Fruit fly (Drosophila melanogaster) whole organism, adult: ENCODE data around the gene Lcp65Aa.

Source experiments
- CG14711 ChIP-seq: fragments of 200-800 bp; sonication (Bioruptor generic); optimal IDR thresholded peaks from 2 replicates; lab custom pipeline; 2018; ENCODE audit warnings: missing biosample characterization, mild to moderate bottlenecking, missing genetic modification characterization, moderate library complexity
- CG1620 ChIP-seq: fragments of 200-800 bp; sonication (Bioruptor generic); optimal IDR thresholded peaks from 2 replicates; lab custom pipeline; 2016; ENCODE audit warnings: missing biosample characterization, missing genetic modification characterization
- CG33017 ChIP-seq: fragments of 200-800 bp; sonication (Bioruptor generic); optimal IDR thresholded peaks from 2 replicates; lab custom pipeline; 2018; ENCODE audit warnings: missing biosample characterization, mild to moderate bottlenecking, missing genetic modification characterization, moderate library complexity
- Clk ChIP-seq: fragments of 200-800 bp; sonication (Bioruptor generic); optimal IDR thresholded peaks from 2 replicates; lab custom pipeline; 2017; ENCODE audit warnings: missing biosample characterization, missing genetic modification characterization
- Hr96 ChIP-seq: fragments of 200-800 bp; sonication (Bioruptor generic); optimal IDR thresholded peaks from 2 replicates; lab custom pipeline; 2016; ENCODE audit warnings: missing biosample characterization, missing genetic modification characterization
- Mnt ChIP-seq: fragments of 200-800 bp; sonication (Bioruptor generic); optimal IDR thresholded peaks from 2 replicates; lab custom pipeline; 2016; ENCODE audit warnings: missing biosample characterization, mild to moderate bottlenecking, missing genetic modification characterization
- bab1 ChIP-seq: fragments of 200-800 bp; sonication (Bioruptor generic); optimal IDR thresholded peaks from 3 replicates; lab custom pipeline; 2019; ENCODE audit warnings: missing biosample characterization, mild to moderate bottlenecking, missing genetic modification characterization, moderate library complexity
- cic ChIP-seq: fragments of 200-800 bp; sonication (Bioruptor generic); optimal IDR thresholded peaks from 2 replicates; lab custom pipeline; 2017; ENCODE audit warnings: missing biosample characterization, mild to moderate bottlenecking, missing genetic modification characterization, moderate library complexity
- ovo ChIP-seq: fragments of 200-800 bp; sonication (Bioruptor generic); optimal IDR thresholded peaks from 2 replicates; lab custom pipeline; 2016; ENCODE audit warnings: missing biosample characterization, missing genetic modification characterization
- tj ChIP-seq: fragments of 200-800 bp; sonication (Bioruptor generic); optimal IDR thresholded peaks from 3 replicates; lab custom pipeline; 2017; ENCODE audit warnings: missing biosample characterization, mild to moderate bottlenecking, missing genetic modification characterization, moderate library complexity

- TF ChIP-seq CG14711 (peak; percentile 74), tj (peak; percentile 78), bab1 (GFP tag; lab: Kevin White, UChicago) (peak; percentile 84), CG33017 (tag; lab: Kevin White, UChicago) (peak; percentile 75), Hr96 (GFP tag; lab: Kevin White, UChicago) (peak; percentile 65), CG1620 (peak; percentile 76), Mnt (peak; percentile 100), cic (GFP tag; lab: Kevin White, UChicago) (peak; percentile 98), Clk (GFP tag; lab: Kevin White, UChicago) (peak; percentile 66), ovo (GFP tag; lab: Kevin White, UChicago) (peak; percentile 3)
Observed at dm6 chr3L:6184884-6185438, 33.9 kb downstream of the Lcp65Aa start, which contains the start of the genes D19B and CG43293.
